Worm (Caenorhabditis elegans) whole organism, L1 larva: ENCODE data around the gene Y40A1A.2.
A peak's percentile ranks its signal among the peaks of the same experiment; 100 is the strongest.

Experiments used
- efl-1 ChIP-seq, 4 experiments: fragments of 150-350 bp; optimal IDR thresholded peaks in 3 of 4; peaks in 1 of 4; 1 replicate in 1 of 4; 2 replicates in 3 of 4; lab custom pipeline; 2014; ENCODE audit warnings: missing biosample characterization in 2 of 4, missing genetic modification characterization in 2 of 4, missing genetic modification reagents in 2 of 4
- elt-3 ChIP-seq, 6 experiments: fragments of 150-350 bp in 1 of 6; sonication (generic microtip); optimal IDR thresholded peaks; 2 replicates each; lab custom pipeline; 2017 to 2018; ENCODE audit warnings: missing biosample characterization in 6 of 6, missing genetic modification characterization in 6 of 6, inconsistent platforms in 1 of 6
- lin-35 ChIP-seq, 2 experiments: fragments of 150-350 bp; optimal IDR thresholded peaks; 2 replicates each; lab custom pipeline; 2014; ENCODE audit warnings: missing biosample characterization in 2 of 2, missing genetic modification characterization in 2 of 2, missing genetic modification reagents in 2 of 2
- nhr-90 ChIP-seq: sonication (generic microtip); optimal IDR thresholded peaks from 2 replicates; lab custom pipeline; 2016; ENCODE audit warnings: mild to moderate bottlenecking, missing genetic modification characterization, missing compliant biosample characterization; ENCODE audit not compliant: poor library complexity
- snpc-4 ChIP-seq: fragments of 150-350 bp; optimal IDR thresholded peaks from 2 replicates; lab custom pipeline; 2014; ENCODE audit warnings: missing biosample characterization, missing genetic modification characterization

DNA sequence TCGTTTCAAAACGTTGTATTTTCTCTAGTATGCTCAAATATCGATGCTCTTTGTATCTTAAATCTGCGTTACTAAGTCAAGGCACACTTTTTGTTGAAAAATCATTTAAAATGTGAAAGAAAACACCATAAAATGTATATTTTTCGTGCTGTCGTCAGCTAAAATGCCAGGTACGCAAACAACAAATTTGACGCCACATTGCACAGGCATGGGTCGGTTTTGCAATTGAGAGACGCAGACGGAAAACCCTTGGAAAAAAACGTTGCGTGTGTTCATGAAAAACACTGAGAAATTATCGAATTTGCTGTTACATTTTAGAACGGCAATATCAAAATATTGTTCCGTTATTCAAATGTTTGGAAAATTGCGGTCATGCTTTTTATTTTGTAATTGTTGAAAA lies 25.7 kb upstream of the Y40A1A.2 start:
- TF ChIP-seq elt-3 (tag; optimal IDR thresholded peaks at IDR 0.05; lab: Kevin White, UChicago), result no peak
- TF ChIP-seq nhr-90 (tag; lab: Kevin White, UChicago), result peak; percentile 36
- peak; percentile 17 to 73 for TF ChIP-seq lin-35 (GFP tag; optimal IDR thresholded peaks at IDR 0.05; lab: Kevin White, UChicago)
- peak; percentile 47 for TF ChIP-seq snpc-4 (tag; lab: Kevin White, UChicago)
- peak; percentile 56 to 62 for TF ChIP-seq efl-1 (optimal IDR thresholded peaks at IDR 0.05; lab: Kevin White, UChicago)
- peak; percentile 41 to 96 for TF ChIP-seq efl-1 (GFP tag; optimal IDR thresholded peaks at IDR 0.05 in 1 of 2; lab: Kevin White, UChicago)
